Worm (Caenorhabditis elegans) whole organism, young adult: ENCODE data around the gene bgal-1.

Source experiments
- F57A8.1 ChIP-seq: fragments of 200-800 bp; sonication (Bioruptor generic); optimal IDR thresholded peaks from 2 replicates; lab custom pipeline; 2018; ENCODE audit warnings: mild to moderate bottlenecking, missing genetic modification characterization, moderate library complexity, missing compliant biosample characterization
- Y95B8A.8 ChIP-seq: fragments of 200-800 bp; sonication (Bioruptor generic); IDR thresholded peaks from 2 replicates; pipeline ENCODE4 v1.3.6; 2022; ENCODE audit warnings: missing genetic modification reagents, missing genetic modification characterization, missing compliant biosample characterization
- ceh-79 ChIP-seq: sonication (generic microtip); optimal IDR thresholded peaks from 2 replicates; lab custom pipeline; 2017; ENCODE audit warnings: mild to moderate bottlenecking, missing genetic modification characterization, missing compliant biosample characterization
- dox-1 ChIP-seq: fragments of 200-800 bp; sonication (Bioruptor generic); IDR thresholded peaks from 2 replicates; pipeline ENCODE4 v1.3.6; 2022; ENCODE audit warnings: missing genetic modification reagents, missing genetic modification characterization, missing compliant biosample characterization
- efl-1 ChIP-seq: fragments of 150-350 bp; optimal IDR thresholded peaks from 2 replicates; lab custom pipeline; 2014; ENCODE audit warnings: missing biosample characterization, missing genetic modification reagents, missing genetic modification characterization
- egl-18 ChIP-seq: fragments of 200-800 bp; sonication (Bioruptor generic); IDR thresholded peaks from 2 replicates; pipeline ENCODE4 v1.3.6; 2022; ENCODE audit warnings: missing genetic modification reagents, missing genetic modification characterization, missing compliant biosample characterization
- ets-4 ChIP-seq: fragments of 200-800 bp; sonication (Bioruptor generic); optimal IDR thresholded peaks from 2 replicates; lab custom pipeline; 2018; ENCODE audit warnings: mild to moderate bottlenecking, missing genetic modification characterization, missing compliant biosample characterization
- hlh-26 ChIP-seq: fragments of 200-800 bp; sonication (Bioruptor generic); conservative IDR thresholded peaks from 2 replicates; pipeline ENCODE4 v1.3.6; 2022; ENCODE audit warnings: missing genetic modification reagents, missing genetic modification characterization, missing compliant biosample characterization
- hmg-1.2 ChIP-seq: fragments of 200-800 bp; sonication (Bioruptor generic); IDR thresholded peaks from 2 replicates; pipeline ENCODE4 v1.3.6; 2022; ENCODE audit warnings: missing genetic modification reagents, missing genetic modification characterization, missing compliant biosample characterization
- hsf-1 ChIP-seq: fragments of 200-800 bp; sonication (Bioruptor generic); IDR thresholded peaks from 2 replicates; pipeline ENCODE4 v1.3.6; 2022; ENCODE audit warnings: missing genetic modification reagents, missing genetic modification characterization, missing compliant biosample characterization
- madf-8 ChIP-seq: fragments of 200-800 bp; sonication (Bioruptor generic); conservative IDR thresholded peaks from 2 replicates; pipeline ENCODE4 v1.3.6; 2022; ENCODE audit warnings: missing genetic modification reagents, missing genetic modification characterization, missing compliant biosample characterization
- nfya-1 ChIP-seq: sonication (generic microtip); optimal IDR thresholded peaks from 2 replicates; lab custom pipeline; 2017; ENCODE audit warnings: antibody characterized with exemption, missing compliant biosample characterization, missing genetic modification characterization, borderline replicate concordance; ENCODE audit not compliant: insufficient read depth
- pbrm-1 ChIP-seq: fragments of 200-800 bp; sonication (Bioruptor generic); IDR thresholded peaks from 2 replicates; pipeline ENCODE4 v1.3.6; 2022; ENCODE audit warnings: missing genetic modification reagents, missing genetic modification characterization, missing compliant biosample characterization
- unc-62 ChIP-seq: fragments of 150-350 bp; optimal IDR thresholded peaks from 2 replicates; lab custom pipeline; 2014; ENCODE audit warnings: missing biosample characterization, missing genetic modification reagents, missing genetic modification characterization

- no peak for TF ChIP-seq pbrm-1 (GFP tag; lab: Robert Waterston, UW)
- no peak for TF ChIP-seq efl-1
- no peak for TF ChIP-seq madf-8
- no peak for TF ChIP-seq F57A8.1 (GFP tag; lab: Kevin White, UChicago)
- no peak for TF ChIP-seq egl-18 (GFP tag; lab: Robert Waterston, UW)
- no peak for TF ChIP-seq dox-1 (GFP tag; lab: Robert Waterston, UW)
- TF ChIP-seq hmg-1.2 (GFP tag; lab: Robert Waterston, UW) = no peak
- no peak for TF ChIP-seq hlh-26 (GFP tag; lab: Robert Waterston, UW)
- no peak for TF ChIP-seq nfya-1 (tag; lab: Kevin White, UChicago)
- no peak for TF ChIP-seq ceh-79
- TF ChIP-seq hsf-1 (GFP tag; lab: Robert Waterston, UW) = no peak
- no peak for TF ChIP-seq unc-62 (GFP tag; lab: Kevin White, UChicago)
- TF ChIP-seq ets-4 (GFP tag; lab: Kevin White, UChicago) = no peak
- no peak for TF ChIP-seq Y95B8A.8 (GFP tag; lab: Robert Waterston, UW)
Measured at ce11 chrV:11260622-11261021, 34.8 kb upstream of the bgal-1 start, which contains the start of gene F07B10.7.
